Worm (Caenorhabditis elegans): ENCODE measurements around the gene ins-20.

DNA sequence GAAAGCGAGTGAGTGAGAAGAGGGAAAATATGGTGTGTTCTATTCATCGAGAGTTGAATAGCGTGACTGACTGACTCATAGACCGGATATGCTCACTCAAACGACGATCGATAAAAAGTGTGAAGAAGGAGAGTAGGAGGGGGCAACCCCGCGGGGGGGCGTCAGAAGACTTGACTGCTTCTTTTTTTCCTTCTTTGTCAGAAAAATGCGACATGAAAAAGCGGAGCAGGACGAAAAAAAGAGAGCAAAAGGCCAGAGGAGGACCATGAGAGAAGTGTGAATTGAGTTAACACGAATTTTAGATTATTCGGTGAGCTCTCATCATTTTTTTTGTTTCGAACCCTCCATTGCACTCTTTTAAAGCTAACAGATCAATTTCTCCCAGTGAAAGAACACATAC is 48.3 kb upstream of the ins-20 start:
- TF ChIP-seq ama-1 (optimal IDR thresholded peaks at IDR 0.05): no peak
- no peak for TF ChIP-seq ama-1 (GFP tag; optimal IDR thresholded peaks at IDR 0.05)
- no peak for TF ChIP-seq dox-1 (GFP tag; IDR thresholded peaks at IDR 0.05)
- no peak for TF ChIP-seq zim-3 (tag; optimal IDR thresholded peaks at IDR 0.05)
- TF ChIP-seq F23B12.7 (tag; optimal IDR thresholded peaks at IDR 0.05; ENCODE audit: insufficient read depth): no peak
- TF ChIP-seq ets-4 (GFP tag; optimal IDR thresholded peaks at IDR 0.05): no peak
- TF ChIP-seq chd-7 (tag; optimal IDR thresholded peaks at IDR 0.05): peak; percentile 2
- TF ChIP-seq madf-6 (GFP tag; IDR thresholded peaks at IDR 0.05): no peak
- no peak for TF ChIP-seq fkh-3 (tag; optimal IDR thresholded peaks at IDR 0.05)
- TF ChIP-seq athp-1 (tag; optimal IDR thresholded peaks at IDR 0.05): no peak
- no peak for TF ChIP-seq snpc-4 (GFP tag; optimal IDR thresholded peaks at IDR 0.05)
- TF ChIP-seq snpc-4 (tag; optimal IDR thresholded peaks at IDR 0.05): no peak
- no peak for TF ChIP-seq efl-1 (GFP tag; optimal IDR thresholded peaks at IDR 0.05)
- TF ChIP-seq ztf-6 (GFP tag; IDR thresholded peaks at IDR 0.05): no peak
- no peak for TF ChIP-seq attf-5 (GFP tag; optimal IDR thresholded peaks at IDR 0.05)

Data from whole organism, young adult.